Worm (Caenorhabditis elegans) whole organism, L1 larva: ENCODE data around the gene Y49F6A.11.

Source experiments
- aly-2 ChIP-seq: fragments of 150-350 bp; optimal IDR thresholded peaks from 2 replicates; lab custom pipeline; 2014; ENCODE audit warnings: missing biosample characterization, missing genetic modification characterization
- egl-13 ChIP-seq: sonication (generic microtip); optimal IDR thresholded peaks from 2 replicates; lab custom pipeline; 2016; ENCODE audit warnings: missing genotype, missing genetic modification reagents, missing genetic modification characterization, missing compliant biosample characterization
- lin-13 ChIP-seq: fragments of 150-350 bp; optimal IDR thresholded peaks from 2 replicates; lab custom pipeline; 2014; ENCODE audit warnings: missing biosample characterization, missing genetic modification reagents, missing genetic modification characterization
- lin-39 ChIP-seq: fragments of 150-350 bp; optimal IDR thresholded peaks from 2 replicates; lab custom pipeline; 2014; ENCODE audit warnings: missing biosample characterization, missing genetic modification reagents, missing genetic modification characterization
- lir-3 ChIP-seq: sonication (generic microtip); optimal IDR thresholded peaks from 2 replicates; lab custom pipeline; 2016; ENCODE audit warnings: mild to moderate bottlenecking, missing genetic modification characterization, moderate library complexity, missing compliant biosample characterization; ENCODE audit not compliant: poor library complexity
- mdl-1 ChIP-seq, 2 experiments: fragments of 150-350 bp; optimal IDR thresholded peaks; 2 replicates each; lab custom pipeline; 2014 to 2017; ENCODE audit warnings: missing biosample characterization in 2 of 2, missing genetic modification characterization in 2 of 2, inconsistent platforms in 1 of 2
- mep-1 ChIP-seq: fragments of 150-350 bp; optimal IDR thresholded peaks from 2 replicates; lab custom pipeline; 2014; ENCODE audit warnings: missing biosample characterization, missing genetic modification characterization
- nhr-47 ChIP-seq: sonication (generic microtip); optimal IDR thresholded peaks from 2 replicates; lab custom pipeline; 2016; ENCODE audit warnings: mild to moderate bottlenecking, missing genetic modification characterization, moderate library complexity, missing compliant biosample characterization
- nhr-77 ChIP-seq: fragments of 150-350 bp; optimal IDR thresholded peaks from 2 replicates; lab custom pipeline; 2014; ENCODE audit warnings: missing biosample characterization, missing genetic modification characterization
- nhr-90 ChIP-seq: sonication (generic microtip); optimal IDR thresholded peaks from 2 replicates; lab custom pipeline; 2016; ENCODE audit warnings: mild to moderate bottlenecking, missing genetic modification characterization, missing compliant biosample characterization; ENCODE audit not compliant: poor library complexity
- unc-86 ChIP-seq: sonication (generic microtip); optimal IDR thresholded peaks from 2 replicates; lab custom pipeline; 2016; ENCODE audit warnings: missing genetic modification characterization, missing compliant biosample characterization
- zag-1 ChIP-seq: fragments of 150-350 bp; optimal IDR thresholded peaks from 2 replicates; lab custom pipeline; 2014; ENCODE audit warnings: missing biosample characterization, missing genetic modification characterization
- ztf-4 ChIP-seq: fragments of 150-350 bp; optimal IDR thresholded peaks from 2 replicates; lab custom pipeline; 2014; ENCODE audit warnings: missing biosample characterization, missing genetic modification characterization

DNA sequence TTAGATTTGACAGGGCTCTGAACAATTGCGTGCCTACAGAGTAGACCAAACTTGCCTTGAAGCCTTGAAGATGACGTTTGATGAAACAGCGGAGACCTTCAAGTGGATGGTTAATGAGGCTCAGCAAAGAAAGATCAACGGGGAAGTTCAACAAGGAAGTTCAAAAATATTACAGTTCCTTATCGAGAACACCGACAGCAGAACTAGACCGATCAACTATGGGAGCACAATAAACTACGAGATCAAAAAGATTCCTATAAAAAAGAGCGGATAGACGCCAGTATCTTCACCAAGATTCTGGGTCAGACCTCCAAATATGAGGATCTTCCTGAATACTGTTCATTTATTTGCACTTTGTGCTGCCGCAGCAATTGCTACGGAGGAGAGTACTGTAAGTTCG lies 18.9 kb downstream of the Y49F6A.11 start, which contains the start of gene clec-134:
- TF ChIP-seq mdl-1 (tag; optimal IDR thresholded peaks at IDR 0.05; lab: Kevin White, UChicago) = no peak
- TF ChIP-seq mep-1 (tag; lab: Kevin White, UChicago) = no peak
- TF ChIP-seq zag-1 (tag; lab: Kevin White, UChicago) = no peak
- no peak for TF ChIP-seq unc-86 (tag; lab: Kevin White, UChicago)
- no peak for TF ChIP-seq nhr-77
- TF ChIP-seq lin-39 (tag; lab: Kevin White, UChicago) = no peak
- no peak for TF ChIP-seq nhr-90 (tag; lab: Kevin White, UChicago)
- TF ChIP-seq ztf-4 (tag; lab: Kevin White, UChicago) = no peak
- no peak for TF ChIP-seq nhr-47 (tag; lab: Kevin White, UChicago)
- TF ChIP-seq aly-2 (tag; lab: Kevin White, UChicago) = no peak
- TF ChIP-seq lin-13 (GFP tag; lab: Kevin White, UChicago) = no peak
- no peak for TF ChIP-seq egl-13
- TF ChIP-seq lir-3 (tag; lab: Kevin White, UChicago) = no peak
